Fruit fly (Drosophila melanogaster): ENCODE results near the gene CG9040.

The CG9040 gene

dm6 chr3L:13938470-13939150, 49.1 kb upstream of the CG9040 start (continued):
- TF ChIP-seq caup (GFP tag; optimal IDR thresholded peaks at IDR 0.05; ENCODE audit: severe bottlenecking) (peak; percentile 86), CG17361 (GFP tag; IDR thresholded peaks at IDR 0.05) (peak; percentile 97), dysf (GFP tag; IDR thresholded peaks at IDR 0.05) (peak; percentile 87), HmgD (GFP tag; optimal IDR thresholded peaks at IDR 0.05) (peak; percentile 58), hb (GFP tag; IDR thresholded peaks at IDR 0.05; ENCODE audit: partially characterized antibody) (no peak), unpg (GFP tag; optimal IDR thresholded peaks at IDR 0.05) (peak; percentile 66), dmrt99B (tag; optimal IDR thresholded peaks at IDR 0.05) (peak; percentile 94), CG13624 (GFP tag; optimal IDR thresholded peaks at IDR 0.05) (peak; percentile 93), Neu2 (GFP tag; optimal IDR thresholded peaks at IDR 0.05; ENCODE audit: borderline replicate concordance) (peak; percentile 59), CG3163 (GFP tag; optimal IDR thresholded peaks at IDR 0.05) (peak; percentile 97), psq (GFP tag; optimal IDR thresholded peaks at IDR 0.05) (peak; percentile 43), dpn (GFP tag; optimal IDR thresholded peaks at IDR 0.05) (peak; percentile 89 to 93), scrt (GFP tag; optimal IDR thresholded peaks at IDR 0.05) (peak; percentile 84), lbe (GFP tag; optimal IDR thresholded peaks at IDR 0.05) (peak; percentile 68), Elba2 (GFP tag; optimal IDR thresholded peaks at IDR 0.05) (no peak), CG12942 (GFP tag; optimal IDR thresholded peaks at IDR 0.05) (peak; percentile 78), en (GFP tag; optimal IDR thresholded peaks at IDR 0.05) (peak; percentile 82), ase (GFP tag; IDR thresholded peaks at IDR 0.05) (peak; percentile 63; the same call in 2 of the 3 replicates), bcd (GFP tag; optimal IDR thresholded peaks at IDR 0.05) (peak; percentile 90), salm (tag; optimal IDR thresholded peaks at IDR 0.05) (peak; percentile 56), CG11456 (GFP tag; IDR thresholded peaks at IDR 0.05) (peak; percentile 56), CG13424 (tag; optimal IDR thresholded peaks at IDR 0.05) (peak; percentile 93), fd3F (GFP tag; optimal IDR thresholded peaks at IDR 0.05) (peak; percentile 84), CG1603 (tag; optimal IDR thresholded peaks at IDR 0.05) (peak; percentile 29), CG17912 (GFP tag; optimal IDR thresholded peaks at IDR 0.05) (no peak), Doc2 (GFP tag; IDR thresholded peaks at IDR 0.05) (no peak), sim (GFP tag; IDR thresholded peaks at IDR 0.05) (no peak), stwl (tag; optimal IDR thresholded peaks at IDR 0.05) (no peak), sug (tag; optimal IDR thresholded peaks at IDR 0.05) (peak; percentile 91), CG7928 (GFP tag; optimal IDR thresholded peaks at IDR 0.05) (peak; percentile 72), Hr39 (optimal IDR thresholded peaks at IDR 0.05) (no peak), Dip3 (GFP tag; optimal IDR thresholded peaks at IDR 0.05) (peak; percentile 81), lilli (GFP tag; optimal IDR thresholded peaks at IDR 0.05) (peak; percentile 91), CG30431 (GFP tag; optimal IDR thresholded peaks at IDR 0.05) (peak; percentile 75), pb (GFP tag; optimal IDR thresholded peaks at IDR 0.05) (peak; percentile 85), CG6791 (GFP tag; IDR thresholded peaks at IDR 0.05; ENCODE audit: partially characterized antibody) (0 out of 3 replicates have a peak, but pooled peaks have one; percentile 41), CG17568 (GFP tag; optimal IDR thresholded peaks at IDR 0.05) (peak; percentile 83), CG3726 (GFP tag; IDR thresholded peaks at IDR 0.05) (no peak), CG17186 (GFP tag; optimal IDR thresholded peaks at IDR 0.05) (peak; percentile 59), Hmr (GFP tag; optimal IDR thresholded peaks at IDR 0.05) (peak; percentile 88), abd-A (tag; optimal IDR thresholded peaks at IDR 0.05) (no peak), pzg (GFP tag; optimal IDR thresholded peaks at IDR 0.05) (no peak), CG18764 (GFP tag; optimal IDR thresholded peaks at IDR 0.05) (peak; percentile 73), Hr78 (GFP tag; optimal IDR thresholded peaks at IDR 0.05) (peak in 1 of 2 experiments; percentile 80), CG1233 (GFP tag; optimal IDR thresholded peaks at IDR 0.05) (peak; percentile 91), Bdp1 (GFP tag; optimal IDR thresholded peaks at IDR 0.05) (peak; percentile 74), CG12104 (GFP tag; optimal IDR thresholded peaks at IDR 0.05) (peak; percentile 91), NC2α (GFP tag; optimal IDR thresholded peaks at IDR 0.05) (peak; percentile 72), Ets97D (GFP tag; optimal IDR thresholded peaks at IDR 0.05) (peak; percentile 10)
